Worm (Caenorhabditis elegans): ENCODE data around the gene T02B11.8.

Gene T02B11.8

DNA sequence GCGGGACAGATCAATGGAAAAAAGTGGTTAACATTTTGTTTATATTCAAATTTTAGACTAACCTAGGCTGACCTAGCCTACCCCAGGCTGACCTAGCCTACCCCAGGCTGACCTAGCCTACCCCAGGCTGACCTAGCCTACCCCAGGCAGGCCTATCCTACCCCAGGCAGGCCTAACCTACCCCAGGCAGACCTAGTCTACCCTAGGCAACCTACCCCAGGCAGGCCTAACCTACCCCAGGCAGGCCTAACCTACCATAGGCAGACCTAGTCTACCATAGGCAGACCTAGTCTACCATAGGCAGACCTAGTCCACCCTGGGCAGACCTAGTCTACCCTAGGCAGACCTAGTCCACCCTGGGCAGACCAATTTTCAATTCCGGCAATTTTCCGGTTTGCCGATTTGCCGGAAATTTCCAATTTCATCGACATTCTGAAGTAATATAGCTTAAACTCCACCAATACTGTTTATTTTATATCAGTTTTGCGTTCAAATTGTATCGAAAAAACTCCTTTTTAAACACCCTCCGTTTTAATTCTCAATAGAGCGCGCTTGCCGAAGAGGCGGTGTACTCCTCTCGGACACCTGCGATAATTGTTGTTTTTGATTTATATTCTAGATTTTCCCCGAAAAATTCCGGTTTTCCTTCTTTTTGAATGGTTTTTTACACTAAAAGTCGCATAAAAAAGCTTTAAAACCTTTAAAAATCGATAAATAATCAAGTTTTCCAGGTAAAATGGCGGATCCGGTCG, 25.9 kb upstream of the T02B11.8 start, which contains the start of gene trm-2A:
Gene trm-2A (plus strand): TSS at position 732 of the 752 bp plus-strand sequence.
- peak; percentile 88 for TF ChIP-seq unc-130 (tag; optimal IDR thresholded peaks at IDR 0.05)
- TF ChIP-seq nhr-84 (tag; optimal IDR thresholded peaks at IDR 0.05): no peak
- TF ChIP-seq sup-37 (GFP tag; optimal IDR thresholded peaks at IDR 0.05): peak; percentile 6
- peak; percentile 89 for TF ChIP-seq nhr-71 (tag; optimal IDR thresholded peaks at IDR 0.05)
- TF ChIP-seq hlh-4 (tag; optimal IDR thresholded peaks at IDR 0.05): no peak
- no peak for TF ChIP-seq hlh-17 (GFP tag; optimal IDR thresholded peaks at IDR 0.05; ENCODE audit: borderline replicate concordance)
- TF ChIP-seq aly-2 (tag; optimal IDR thresholded peaks at IDR 0.05): peak; percentile 78
- TF ChIP-seq rnt-1 (tag; optimal IDR thresholded peaks at IDR 0.05): peak; percentile 94
- TF ChIP-seq dsc-1 (tag; optimal IDR thresholded peaks at IDR 0.05): peak; percentile 79
- TF ChIP-seq unc-62 (GFP tag; optimal IDR thresholded peaks at IDR 0.05): no peak
- peak; percentile 27 for TF ChIP-seq elt-2 (tag; optimal IDR thresholded peaks at IDR 0.05)
- no peak for TF ChIP-seq sptf-1 (tag; optimal IDR thresholded peaks at IDR 0.05)
- TF ChIP-seq unc-86 (tag; optimal IDR thresholded peaks at IDR 0.05): peak; percentile 63
- TF ChIP-seq lin-35 (GFP tag; optimal IDR thresholded peaks at IDR 0.05): peak; percentile 98 to 99
- TF ChIP-seq elt-3 (tag; optimal IDR thresholded peaks at IDR 0.05): peak in 3 of 6 experiments; percentile 34 to 76 (median 76)
- peak; percentile 75 for TF ChIP-seq lin-15B (tag; optimal IDR thresholded peaks at IDR 0.05)
- peak; percentile 38 for TF ChIP-seq egl-13 (tag; optimal IDR thresholded peaks at IDR 0.05)
- no peak for TF ChIP-seq ceh-88 (GFP tag; IDR thresholded peaks at IDR 0.05)
- no peak for TF ChIP-seq mef-2 (tag; optimal IDR thresholded peaks at IDR 0.05)
- peak in 1 of 2 experiments; percentile 63 for TF ChIP-seq mdl-1 (tag; optimal IDR thresholded peaks at IDR 0.05)
- peak; percentile 86 for TF ChIP-seq C16A3.4 (tag; optimal IDR thresholded peaks at IDR 0.05)
- TF ChIP-seq lsy-2 (tag; optimal IDR thresholded peaks at IDR 0.05): peak; percentile 83 to 88
- peak; percentile 85 for TF ChIP-seq nhr-90 (tag; optimal IDR thresholded peaks at IDR 0.05; ENCODE audit: poor library complexity)
- TF ChIP-seq dpl-1 (GFP tag; optimal IDR thresholded peaks at IDR 0.05): peak; percentile 89 to 98 (median 98)
- peak; percentile 92 for TF ChIP-seq snu-23 (GFP tag; optimal IDR thresholded peaks at IDR 0.05)
- peak; percentile 79 for TF ChIP-seq vab-15 (tag; optimal IDR thresholded peaks at IDR 0.05)
- TF ChIP-seq nhr-20 (tag; optimal IDR thresholded peaks at IDR 0.05): peak; percentile 91
- no peak for TF ChIP-seq ets-5 (GFP tag; IDR thresholded peaks at IDR 0.05)
- TF ChIP-seq sox-4 (tag; optimal IDR thresholded peaks at IDR 0.05): peak; percentile 53
- peak; percentile 83 for TF ChIP-seq tbx-2 (tag; optimal IDR thresholded peaks at IDR 0.05)
- TF ChIP-seq nhr-28 (tag; optimal IDR thresholded peaks at IDR 0.05): no peak
- peak; percentile 89 to 98 for TF ChIP-seq efl-1 (optimal IDR thresholded peaks at IDR 0.05)
- TF ChIP-seq efl-1 (GFP tag; optimal IDR thresholded peaks at IDR 0.05 in 1 of 2): peak; percentile 98 to 100
- peak; percentile 86 for TF ChIP-seq skn-1 (tag; optimal IDR thresholded peaks at IDR 0.05)
- peak; percentile 21 for TF ChIP-seq ceh-8 (GFP tag; optimal IDR thresholded peaks at IDR 0.05)
- peak; percentile 9 for TF ChIP-seq ceh-63 (GFP tag; optimal IDR thresholded peaks at IDR 0.05)
- peak; percentile 11 for TF ChIP-seq unc-30 (tag; optimal IDR thresholded peaks at IDR 0.05)
- peak; percentile 25 for TF ChIP-seq fkh-4 (tag; optimal IDR thresholded peaks at IDR 0.05; ENCODE audit: borderline replicate concordance)
- no peak for TF ChIP-seq C34B4.2 (tag; optimal IDR thresholded peaks at IDR 0.05)
- peak; percentile 94 for TF ChIP-seq lin-14 (GFP tag; optimal IDR thresholded peaks at IDR 0.05)
- peak; percentile 53 for TF ChIP-seq lin-39 (tag; optimal IDR thresholded peaks at IDR 0.05)
- peak; percentile 51; the same call in 1 of the 2 replicates for TF ChIP-seq mab-9 (GFP tag; IDR thresholded peaks at IDR 0.05)
- TF ChIP-seq ceh-82 (tag; optimal IDR thresholded peaks at IDR 0.05): peak; percentile 86 to 91 (median 87)
- peak; percentile 50 for TF ChIP-seq F16B12.6 (tag; optimal IDR thresholded peaks at IDR 0.05)
- peak; percentile 57 for TF ChIP-seq fos-1 (tag; optimal IDR thresholded peaks at IDR 0.05)
- TF ChIP-seq tlp-1 (tag; optimal IDR thresholded peaks at IDR 0.05): no peak
- TF ChIP-seq fkh-8 (tag; optimal IDR thresholded peaks at IDR 0.05): peak; percentile 76
- no peak for TF ChIP-seq pqm-1 (tag; optimal IDR thresholded peaks at IDR 0.05)
- no peak for TF ChIP-seq C04F5.9 (tag; optimal IDR thresholded peaks at IDR 0.05)
- peak; percentile 91 for TF ChIP-seq nhr-85 (tag)
- TF ChIP-seq Y116A8C.19 (tag; optimal IDR thresholded peaks at IDR 0.05; ENCODE audit: borderline replicate concordance): no peak
